Worm (Caenorhabditis elegans): Measurements from ENCODE around the gene lron-1.

DNA sequence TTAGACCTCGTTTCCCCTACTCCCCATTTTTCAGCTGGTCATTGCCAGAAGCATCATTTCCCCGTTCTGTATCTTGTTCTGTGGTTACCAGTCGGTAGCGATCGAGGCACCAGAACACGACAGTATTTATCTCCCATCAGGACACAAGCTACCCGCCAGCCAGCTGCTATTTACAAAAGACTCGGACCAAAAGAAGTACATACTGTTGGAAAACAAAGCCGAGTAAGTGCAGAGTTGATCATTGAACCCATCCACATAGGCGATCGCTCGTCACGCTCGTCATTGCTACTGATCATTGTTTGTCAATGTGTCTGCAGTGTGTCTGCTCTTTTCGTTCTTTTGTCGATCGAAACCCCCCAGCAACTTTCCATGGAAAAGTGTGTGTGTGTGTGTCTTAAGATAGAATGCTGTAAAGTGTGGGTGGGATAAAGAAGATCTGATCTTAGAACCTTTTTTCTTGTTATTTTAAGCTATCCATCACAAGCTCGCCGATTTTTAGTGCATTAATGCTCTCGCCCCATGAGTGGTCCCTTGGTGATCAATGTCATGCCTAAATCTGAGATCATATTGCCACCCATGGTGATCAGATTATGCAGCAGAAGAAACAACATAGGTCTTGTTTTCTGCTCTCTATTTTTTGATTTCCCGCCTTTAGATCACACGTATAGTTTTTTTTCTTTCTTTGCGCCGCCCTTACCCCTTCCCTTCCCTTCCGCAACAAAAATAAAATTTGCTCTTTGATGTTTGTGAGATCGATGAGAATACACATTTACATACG lies 12.8 kb upstream of the lron-1 start:
- TF ChIP-seq cog-1 (tag; optimal IDR thresholded peaks at IDR 0.05) (no peak), tab-1 (GFP tag; IDR thresholded peaks at IDR 0.05) (no peak), flt-1 (GFP tag; IDR thresholded peaks at IDR 0.05) (0 out of 2 replicates have a peak, but pooled peaks have one; percentile 10)

All from whole organism, midembryonic.